Worm (Caenorhabditis elegans): ENCODE results near the gene acr-12.

The acr-12 gene

ce11 chrX:13511796-13512195 is 20.9 kb upstream of the acr-12 start (continued):
- TF ChIP-seq ztf-11 (tag; optimal IDR thresholded peaks at IDR 0.05) (no peak), set-16 (GFP tag; IDR thresholded peaks at IDR 0.05) (no peak), ctbp-1 (GFP tag; IDR thresholded peaks at IDR 0.05) (peak; percentile 79), ama-1 (optimal IDR thresholded peaks at IDR 0.05) (no peak), ZK546.5 (tag; optimal IDR thresholded peaks at IDR 0.05) (no peak), ceh-82 (tag; optimal IDR thresholded peaks at IDR 0.05) (no peak), mxl-3 (GFP tag; optimal IDR thresholded peaks at IDR 0.05) (peak; percentile 47), egl-43 (GFP tag; IDR thresholded peaks at IDR 0.05) (peak; percentile 92), F26F4.8 (GFP tag; conservative IDR thresholded peaks at IDR 0.05) (peak; percentile 91), unc-130 (GFP tag; optimal IDR thresholded peaks at IDR 0.05) (peak; percentile 54), daf-12 (tag; optimal IDR thresholded peaks at IDR 0.05) (no peak), dmd-8 (GFP tag; IDR thresholded peaks at IDR 0.05) (peak; percentile 90), nhr-25 (tag; optimal IDR thresholded peaks at IDR 0.05; ENCODE audit: borderline replicate concordance, insufficient read depth) (no peak), skn-1 (tag; optimal IDR thresholded peaks at IDR 0.05) (no peak), hlh-11 (tag; optimal IDR thresholded peaks at IDR 0.05) (peak; percentile 55), F44E2.7 (GFP tag; IDR thresholded peaks at IDR 0.05) (peak; percentile 87; the same call in 1 of the 2 replicates), daf-16 (GFP tag; optimal IDR thresholded peaks at IDR 0.05) (peak; percentile 37 to 89), daf-16 (tag; optimal IDR thresholded peaks at IDR 0.05) (peak; percentile 65), dpl-1 (GFP tag; optimal IDR thresholded peaks at IDR 0.05) (peak; percentile 0), nhr-42 (GFP tag; IDR thresholded peaks at IDR 0.05) (peak; percentile 59; the same call in 1 of the 2 replicates), tag-97 (GFP tag; IDR thresholded peaks at IDR 0.05) (no peak), hif-1 (tag; optimal IDR thresholded peaks at IDR 0.05) (peak in 1 of 2 experiments; percentile 51), nhr-11 (tag; optimal IDR thresholded peaks at IDR 0.05) (peak; percentile 49), pqm-1 (tag; optimal IDR thresholded peaks at IDR 0.05) (no peak), lin-1 (GFP tag; IDR thresholded peaks at IDR 0.05) (peak; percentile 83), snpc-1.2 (GFP tag; IDR thresholded peaks at IDR 0.05) (peak; percentile 91), egl-27 (tag; optimal IDR thresholded peaks at IDR 0.05) (no peak), rbr-2 (tag; optimal IDR thresholded peaks at IDR 0.05) (peak; percentile 68), daf-19 (GFP tag; conservative IDR thresholded peaks at IDR 0.05) (no peak), F49E8.2 (tag; optimal IDR thresholded peaks at IDR 0.05; ENCODE audit: borderline replicate concordance) (peak; percentile 49), lin-15B (tag; optimal IDR thresholded peaks at IDR 0.05) (no peak), nhr-48 (tag; optimal IDR thresholded peaks at IDR 0.05) (peak; percentile 69), Y105C5A.15 (GFP tag; IDR thresholded peaks at IDR 0.05) (0 out of 2 replicates have a peak, but pooled peaks have one; percentile 32), pha-4 (GFP tag; IDR thresholded peaks at IDR 0.05) (peak; percentile 89; the same call in 1 of the 2 replicates), pha-4 (tag; optimal IDR thresholded peaks at IDR 0.05) (no peak), madf-9 (GFP tag; conservative IDR thresholded peaks at IDR 0.05) (peak; percentile 76), nhr-76 (tag; optimal IDR thresholded peaks at IDR 0.05) (no peak), nhr-77 (tag; optimal IDR thresholded peaks at IDR 0.05) (no peak), saeg-2 (GFP tag; IDR thresholded peaks at IDR 0.05) (no peak), lin-39 (tag; optimal IDR thresholded peaks at IDR 0.05) (no peak), zag-1 (tag; optimal IDR thresholded peaks at IDR 0.05) (no peak), dve-1 (tag; optimal IDR thresholded peaks at IDR 0.05; ENCODE audit: insufficient read depth) (peak; percentile 21), unc-62 (GFP tag; optimal IDR thresholded peaks at IDR 0.05 in 1 of 2) (no peak), unc-62 (tag; optimal IDR thresholded peaks at IDR 0.05) (no peak), nhr-111 (GFP tag; optimal IDR thresholded peaks at IDR 0.05) (peak; percentile 80), T26A8.4 (GFP tag; IDR thresholded peaks at IDR 0.05) (peak; percentile 83), ZK337.2 (GFP tag; IDR thresholded peaks at IDR 0.05) (0 out of 2 replicates have a peak, but pooled peaks have one; percentile 64), ceh-28 (tag; optimal IDR thresholded peaks at IDR 0.05) (no peak), ces-1 (GFP tag; optimal IDR thresholded peaks at IDR 0.05) (no peak), mdl-1 (tag; optimal IDR thresholded peaks at IDR 0.05) (no peak), nhr-237 (tag; optimal IDR thresholded peaks at IDR 0.05) (no peak), dmd-6 (GFP tag; IDR thresholded peaks at IDR 0.05) (peak; percentile 69)
